Worm (Caenorhabditis elegans): ENCODE results near the gene ger-1.

The ger-1 gene

DNA sequence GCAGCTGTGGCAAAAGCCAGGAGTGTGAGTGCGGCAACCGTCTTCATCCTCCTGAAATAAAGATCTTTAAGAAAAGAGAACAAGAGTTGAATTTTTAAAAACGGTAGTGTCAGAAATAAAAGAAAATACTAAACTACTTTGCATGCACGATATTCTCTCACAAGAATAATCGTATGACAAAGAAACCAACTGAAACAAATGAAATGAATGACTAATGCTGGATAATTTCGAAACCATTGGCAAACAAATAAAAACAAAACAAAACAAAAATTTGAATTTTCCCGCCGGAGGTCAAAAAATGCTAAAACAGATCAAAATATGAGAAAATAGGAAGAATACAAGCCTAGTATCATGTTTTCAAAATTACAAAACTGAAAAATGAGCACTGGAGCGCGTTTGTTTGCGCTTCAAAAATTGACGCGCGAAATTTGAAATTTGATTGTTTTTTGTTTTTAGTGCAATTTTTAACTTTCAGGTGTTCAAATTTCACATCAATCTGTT, 36.7 kb upstream of the ger-1 start, which contains the start of gene cpg-2:
TSS of gene cpg-2 (minus strand) at position 51 of the 501 bp plus-strand sequence.
- TF ChIP-seq F13C5.2 (tag; optimal IDR thresholded peaks at IDR 0.05) (no peak), aly-1 (tag; optimal IDR thresholded peaks at IDR 0.05) (no peak), flt-1 (GFP tag; IDR thresholded peaks at IDR 0.05) (no peak), hmg-4 (GFP tag; optimal IDR thresholded peaks at IDR 0.05) (no peak)

DNA sequence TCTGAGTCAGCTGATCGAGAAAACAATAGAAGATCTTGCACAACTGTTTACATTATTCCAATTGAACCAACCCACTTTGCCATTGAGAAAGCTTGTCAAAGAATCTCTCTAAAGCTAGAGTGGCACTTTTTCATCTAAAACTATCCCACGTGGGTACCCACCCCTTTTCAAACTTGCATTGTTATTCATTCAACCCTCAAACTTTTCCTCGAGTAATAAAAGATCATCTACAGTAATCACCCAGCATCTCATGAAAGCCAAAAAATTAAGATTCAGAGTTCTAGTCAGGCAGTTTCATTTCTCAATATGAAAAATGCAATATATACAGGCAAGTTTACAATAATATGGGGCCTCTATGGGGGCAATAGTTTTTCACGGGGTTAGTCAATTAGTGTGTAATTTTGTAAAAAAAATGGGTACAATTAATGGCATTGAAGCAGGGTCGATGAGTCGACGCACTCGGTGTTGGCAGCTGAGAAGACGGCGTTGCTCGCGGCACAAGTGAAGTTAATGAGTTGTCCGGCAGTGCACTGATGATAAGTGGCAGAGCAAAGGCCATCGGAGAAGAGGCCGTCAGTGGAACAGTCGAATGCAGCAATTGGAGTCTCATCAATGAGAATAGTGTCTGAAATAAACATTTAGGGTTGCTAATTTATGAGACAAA, 34.7 kb upstream of the ger-1 start:
- no peak for TF ChIP-seq sea-1 (GFP tag; conservative IDR thresholded peaks at IDR 0.05)
- no peak for TF ChIP-seq hmbx-1 (tag; optimal IDR thresholded peaks at IDR 0.05)
- TF ChIP-seq ama-1 (optimal IDR thresholded peaks at IDR 0.05): no peak
- TF ChIP-seq tbx-11 (GFP tag; IDR thresholded peaks at IDR 0.05): no peak
- TF ChIP-seq scrt-1 (GFP tag; IDR thresholded peaks at IDR 0.05): no peak
- TF ChIP-seq hnd-1 (tag; optimal IDR thresholded peaks at IDR 0.05): no peak
- TF ChIP-seq ets-7 (tag; optimal IDR thresholded peaks at IDR 0.05): no peak
- TF ChIP-seq hmg-4 (GFP tag; optimal IDR thresholded peaks at IDR 0.05): no peak

DNA sequence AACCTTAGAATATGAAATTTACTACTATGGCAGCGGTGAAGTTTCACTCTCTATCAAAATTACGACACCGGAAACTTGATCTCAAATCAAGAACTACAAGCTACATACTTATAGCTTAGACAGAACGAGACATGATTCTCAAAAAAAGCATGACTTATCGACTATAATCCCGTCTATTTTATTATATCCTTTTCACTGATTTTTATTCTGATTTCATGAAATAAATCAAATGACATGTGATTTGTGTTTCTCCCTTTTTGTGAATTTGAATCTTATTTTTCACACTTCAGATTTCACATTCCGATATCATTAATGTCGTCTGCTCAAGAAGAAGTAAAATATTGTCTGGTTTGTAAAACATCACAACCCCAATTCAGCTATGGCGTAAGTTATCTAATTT, 32.7 kb upstream of the ger-1 start, which contains the start of gene ZK418.11:
TSS of gene ZK418.11 (plus strand) at position 289 of the 400 bp plus-strand sequence.
- TF ChIP-seq flt-1 (GFP tag; IDR thresholded peaks at IDR 0.05) (no peak), tra-4 (tag; optimal IDR thresholded peaks at IDR 0.05) (no peak), hmg-4 (GFP tag; optimal IDR thresholded peaks at IDR 0.05) (no peak), ets-7 (tag; optimal IDR thresholded peaks at IDR 0.05) (no peak), sea-1 (GFP tag; conservative IDR thresholded peaks at IDR 0.05) (no peak), ceh-36 (tag; optimal IDR thresholded peaks at IDR 0.05) (no peak), pes-1 (GFP tag; IDR thresholded peaks at IDR 0.05) (no peak), B0310.2 (tag; optimal IDR thresholded peaks at IDR 0.05) (no peak)

DNA sequence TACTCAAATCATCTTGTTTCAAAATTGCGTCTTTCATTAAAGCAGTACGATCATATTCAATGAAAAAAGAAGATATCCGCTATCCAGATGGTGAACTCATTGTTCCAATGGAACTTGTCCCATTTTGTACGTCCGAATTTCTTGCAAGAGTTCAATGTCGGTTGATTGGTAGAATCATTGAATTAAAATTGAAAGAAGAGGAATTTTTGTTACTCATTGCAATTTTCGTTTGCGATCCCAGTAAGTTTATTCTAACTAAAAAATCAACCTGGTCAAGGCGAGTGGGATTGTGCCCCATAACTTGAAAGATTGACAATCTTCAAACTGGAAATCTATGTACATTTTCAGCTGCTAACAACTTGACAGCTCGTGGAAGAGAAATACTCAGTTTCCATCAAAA, 29.2 kb upstream of the ger-1 start:
- TF ChIP-seq ets-7 (tag; optimal IDR thresholded peaks at IDR 0.05): no peak
- no peak for TF ChIP-seq tbx-37 (GFP tag; conservative IDR thresholded peaks at IDR 0.05)
- TF ChIP-seq hmg-4 (GFP tag; optimal IDR thresholded peaks at IDR 0.05): no peak
- TF ChIP-seq tbx-11 (GFP tag; IDR thresholded peaks at IDR 0.05): no peak
- TF ChIP-seq pes-1 (GFP tag; IDR thresholded peaks at IDR 0.05): no peak

DNA sequence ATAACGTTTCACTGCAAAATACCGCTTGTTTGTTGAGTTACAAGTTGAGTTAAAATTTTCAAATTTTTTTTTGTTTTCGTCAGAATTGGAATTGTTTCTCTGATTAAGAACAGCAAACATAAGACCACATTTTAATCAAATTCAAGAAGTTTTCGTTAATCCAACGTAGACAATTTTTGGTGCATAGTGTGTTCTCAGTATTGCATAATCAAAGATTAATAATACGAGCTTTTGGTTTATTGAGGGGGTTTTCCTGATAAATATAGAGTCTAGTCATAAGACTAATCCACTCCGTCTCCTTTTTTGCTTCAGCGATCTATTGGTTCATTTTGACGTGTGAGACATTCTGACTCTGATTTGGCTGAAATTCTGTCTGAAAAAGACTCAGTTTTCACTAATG, 27.9 kb upstream of the ger-1 start, which contains the start of gene nhr-9:
TSS of gene nhr-9 (plus strand) at position 307 of the 400 bp plus-strand sequence.
- TF ChIP-seq B0310.2 (tag; optimal IDR thresholded peaks at IDR 0.05) (no peak), hmg-4 (GFP tag; optimal IDR thresholded peaks at IDR 0.05) (no peak), flt-1 (GFP tag; IDR thresholded peaks at IDR 0.05) (no peak), ceh-36 (tag; optimal IDR thresholded peaks at IDR 0.05) (no peak), F13C5.2 (tag; optimal IDR thresholded peaks at IDR 0.05) (no peak), tbx-37 (GFP tag; conservative IDR thresholded peaks at IDR 0.05) (no peak), hnd-1 (tag; optimal IDR thresholded peaks at IDR 0.05) (no peak), ceh-13 (GFP tag; optimal IDR thresholded peaks at IDR 0.05) (no peak), hmbx-1 (tag; optimal IDR thresholded peaks at IDR 0.05) (no peak), scrt-1 (GFP tag; IDR thresholded peaks at IDR 0.05) (no peak), pes-1 (GFP tag; IDR thresholded peaks at IDR 0.05) (no peak), sea-1 (GFP tag; conservative IDR thresholded peaks at IDR 0.05) (no peak), ets-7 (tag; optimal IDR thresholded peaks at IDR 0.05) (no peak), tra-4 (tag; optimal IDR thresholded peaks at IDR 0.05) (no peak), aly-1 (tag; optimal IDR thresholded peaks at IDR 0.05) (no peak), tbx-11 (GFP tag; IDR thresholded peaks at IDR 0.05) (no peak), ama-1 (optimal IDR thresholded peaks at IDR 0.05) (no peak)

DNA sequence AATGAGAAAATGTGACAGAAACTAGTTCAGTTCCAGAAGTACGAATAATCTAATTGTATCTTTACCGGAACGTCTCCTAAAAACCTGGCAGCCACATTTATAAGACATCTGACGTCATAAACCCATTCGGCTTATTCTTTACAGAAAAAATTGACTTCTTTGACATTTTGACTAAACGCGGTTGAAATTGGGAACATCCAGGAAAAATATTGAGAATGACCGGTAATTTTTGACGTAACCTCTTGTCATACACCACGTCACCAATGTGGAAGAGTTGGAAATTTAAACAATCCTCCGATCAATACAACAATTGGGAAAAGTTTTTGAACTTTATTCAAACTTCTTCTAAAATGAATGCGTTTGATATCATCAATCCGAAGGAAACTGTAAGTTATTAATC, 23.8 kb upstream of the ger-1 start, which contains the start of gene ZK418.2:
TSS of gene ZK418.2 (plus strand) at position 301 of the 400 bp plus-strand sequence.
- no peak for TF ChIP-seq ama-1 (optimal IDR thresholded peaks at IDR 0.05)

DNA sequence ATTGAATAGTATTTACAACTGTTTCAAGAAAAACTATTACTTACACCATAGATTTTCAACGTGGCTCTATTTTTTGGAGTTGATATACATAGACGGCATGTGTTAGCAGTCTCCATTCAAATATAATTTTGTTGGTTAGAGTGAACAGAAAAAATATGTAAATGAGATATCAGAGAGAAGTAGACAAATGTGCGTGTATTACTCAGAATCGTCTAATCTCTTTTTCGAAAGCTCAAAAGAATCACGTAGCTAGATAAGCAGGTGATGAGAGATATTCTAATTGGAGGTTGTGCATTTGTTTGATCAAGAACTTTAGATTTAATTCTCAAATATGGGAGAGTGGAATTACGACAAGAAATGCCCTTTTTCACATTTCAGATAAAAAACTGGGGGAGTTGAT, 23.3 kb upstream of the ger-1 start, which contains the start of gene ZK418.10:
TSS of gene ZK418.10 (minus strand) at position 148 of the 400 bp plus-strand sequence.
- TF ChIP-seq scrt-1 (GFP tag; IDR thresholded peaks at IDR 0.05): no peak
- TF ChIP-seq aly-1 (tag; optimal IDR thresholded peaks at IDR 0.05): no peak
- no peak for TF ChIP-seq tbx-37 (GFP tag; conservative IDR thresholded peaks at IDR 0.05)
- no peak for TF ChIP-seq pes-1 (GFP tag; IDR thresholded peaks at IDR 0.05)
- no peak for TF ChIP-seq ceh-36 (tag; optimal IDR thresholded peaks at IDR 0.05)
- TF ChIP-seq sea-1 (GFP tag; conservative IDR thresholded peaks at IDR 0.05): no peak
- TF ChIP-seq F13C5.2 (tag; optimal IDR thresholded peaks at IDR 0.05): no peak
- TF ChIP-seq hmbx-1 (tag; optimal IDR thresholded peaks at IDR 0.05): no peak
- TF ChIP-seq hmg-4 (GFP tag; optimal IDR thresholded peaks at IDR 0.05): no peak
- TF ChIP-seq ama-1 (optimal IDR thresholded peaks at IDR 0.05): no peak
- TF ChIP-seq hnd-1 (tag; optimal IDR thresholded peaks at IDR 0.05): no peak
- TF ChIP-seq tbx-11 (GFP tag; IDR thresholded peaks at IDR 0.05): no peak
- no peak for TF ChIP-seq tra-4 (tag; optimal IDR thresholded peaks at IDR 0.05)
- no peak for TF ChIP-seq flt-1 (GFP tag; IDR thresholded peaks at IDR 0.05)
- TF ChIP-seq ceh-13 (GFP tag; optimal IDR thresholded peaks at IDR 0.05): no peak
- no peak for TF ChIP-seq ets-7 (tag; optimal IDR thresholded peaks at IDR 0.05)

DNA sequence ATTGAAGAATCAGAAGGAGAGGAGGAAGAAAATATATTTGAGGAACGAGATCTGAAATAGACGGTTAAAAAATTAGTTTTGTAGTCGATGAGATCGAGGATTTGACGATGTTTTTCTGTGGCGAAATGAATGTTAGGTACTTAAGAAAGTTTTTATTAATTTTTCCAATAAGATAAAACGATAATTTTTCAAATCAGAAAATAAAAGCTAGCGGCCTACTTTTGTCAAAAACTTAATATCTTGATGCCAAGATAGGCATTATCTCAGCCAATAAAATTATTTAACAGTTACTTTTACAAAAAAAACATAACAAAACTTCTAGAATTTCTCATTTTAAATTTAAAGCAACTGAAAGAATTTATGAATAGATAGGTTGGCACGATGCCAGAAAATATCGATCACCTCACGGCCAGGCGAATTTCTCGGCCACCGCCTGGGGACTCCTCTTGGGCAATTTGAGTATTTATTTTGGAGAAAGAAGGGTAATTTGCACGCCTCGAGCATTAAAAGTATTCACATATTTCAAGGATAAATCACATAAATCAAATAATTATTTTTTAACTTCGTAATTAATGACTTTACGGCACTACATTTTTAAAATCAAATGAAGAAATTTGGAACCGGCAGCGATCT, 20.5 kb upstream of the ger-1 start, which contains the start of gene fubl-2:
TSS of gene fubl-2 (minus strand) at position 51 of the 633 bp plus-strand sequence.
- no peak for TF ChIP-seq ets-7 (tag; optimal IDR thresholded peaks at IDR 0.05)
- no peak for TF ChIP-seq ama-1 (optimal IDR thresholded peaks at IDR 0.05)
- no peak for TF ChIP-seq hmg-4 (GFP tag; optimal IDR thresholded peaks at IDR 0.05)
- no peak for TF ChIP-seq B0310.2 (tag; optimal IDR thresholded peaks at IDR 0.05)
- TF ChIP-seq scrt-1 (GFP tag; IDR thresholded peaks at IDR 0.05): no peak
- peak; percentile 64; the same call in 1 of the 2 replicates for TF ChIP-seq tbx-37 (GFP tag; conservative IDR thresholded peaks at IDR 0.05)

All from whole organism, early embryonic.